Fruit fly (Drosophila melanogaster) whole organism, embryonic: Measurements from ENCODE around the gene Jon66Cii.

Experiments
- Asciz ChIP-seq: fragments of 200-800 bp; sonication (Bioruptor generic); optimal IDR thresholded peaks from 2 replicates; lab custom pipeline; 2017; ENCODE audit warnings: missing biosample characterization, mild to moderate bottlenecking, missing genetic modification characterization, missing genetic modification reagents
- CG10462 ChIP-seq: fragments of 200-800 bp; sonication (Bioruptor generic); optimal IDR thresholded peaks from 2 replicates; lab custom pipeline; 2016; ENCODE audit warnings: missing biosample characterization, missing genetic modification characterization
- CG10565 ChIP-seq: fragments of 200-800 bp; sonication (Bioruptor generic); optimal IDR thresholded peaks from 3 replicates; lab custom pipeline; 2016; ENCODE audit warnings: missing biosample characterization, mild to moderate bottlenecking, missing genetic modification characterization
- CG11456 ChIP-seq: fragments of 200-800 bp; sonication (Bioruptor generic); IDR thresholded peaks from 3 replicates; pipeline ENCODE4 v1.3.6; 2022; ENCODE audit warnings: missing biosample characterization, missing genetic modification characterization
- CG13287 ChIP-seq: fragments of 200-800 bp; sonication (Bioruptor generic); IDR thresholded peaks from 2 replicates; pipeline ENCODE4 v1.3.6; 2022; ENCODE audit warnings: missing biosample characterization, missing genetic modification characterization; ENCODE audit not compliant: partially characterized antibody
- CG13624 ChIP-seq: fragments of 200-800 bp; sonication (Bioruptor generic); optimal IDR thresholded peaks from 2 replicates; lab custom pipeline; 2016; ENCODE audit warnings: missing biosample characterization, missing genetic modification characterization
- CG13775 ChIP-seq: fragments of 200-800 bp; sonication (Bioruptor generic); optimal IDR thresholded peaks from 3 replicates; lab custom pipeline; 2017; ENCODE audit warnings: missing biosample characterization, mild to moderate bottlenecking, missing genetic modification characterization
- CG17328 ChIP-seq: fragments of 200-800 bp; sonication (Bioruptor generic); IDR thresholded peaks from 2 replicates; pipeline ENCODE4 v1.3.6; 2022; ENCODE audit warnings: missing biosample characterization, missing genetic modification characterization
- CG17385 ChIP-seq: fragments of 200-800 bp; sonication (Bioruptor generic); optimal IDR thresholded peaks from 3 replicates; lab custom pipeline; 2018; ENCODE audit warnings: missing biosample characterization, mild to moderate bottlenecking, missing genetic modification characterization
- CG17912 ChIP-seq: fragments of 200-800 bp; sonication (Bioruptor generic); optimal IDR thresholded peaks from 2 replicates; lab custom pipeline; 2018; ENCODE audit warnings: missing biosample characterization, mild to moderate bottlenecking, missing genetic modification characterization
- CG2116 ChIP-seq: fragments of 200-800 bp; sonication (Bioruptor generic); optimal IDR thresholded peaks from 3 replicates; lab custom pipeline; 2018; ENCODE audit warnings: missing biosample characterization, mild to moderate bottlenecking, missing genetic modification characterization
- CG30020 ChIP-seq: fragments of 200-800 bp; optimal IDR thresholded peaks from 2 replicates; lab custom pipeline; 2019; ENCODE audit warnings: missing biosample characterization, mild to moderate bottlenecking, missing genetic modification characterization, moderate library complexity
- CG3407 ChIP-seq: fragments of 200-800 bp; sonication (Bioruptor generic); optimal IDR thresholded peaks from 2 replicates; lab custom pipeline; 2018; ENCODE audit warnings: missing biosample characterization, mild to moderate bottlenecking, missing genetic modification characterization
- CG3838 ChIP-seq: fragments of 200-800 bp; sonication (Bioruptor generic); optimal IDR thresholded peaks from 3 replicates; lab custom pipeline; 2016; ENCODE audit warnings: missing biosample characterization, missing genetic modification characterization
- CG4404 ChIP-seq: fragments of 200-800 bp; sonication (Bioruptor generic); IDR thresholded peaks from 2 replicates; pipeline ENCODE4 v1.3.6; 2022; ENCODE audit warnings: missing biosample characterization, missing genetic modification characterization
- Fer1 ChIP-seq: fragments of 200-800 bp; sonication (Bioruptor generic); optimal IDR thresholded peaks from 2 replicates; lab custom pipeline; 2017; ENCODE audit warnings: missing biosample characterization, mild to moderate bottlenecking, missing genetic modification characterization
- Fer3 ChIP-seq: fragments of 200-800 bp; sonication (Bioruptor generic); optimal IDR thresholded peaks from 2 replicates; lab custom pipeline; 2018; ENCODE audit warnings: missing biosample characterization, mild to moderate bottlenecking, missing genetic modification characterization, moderate library complexity
- Hmx ChIP-seq: fragments of 200-800 bp; sonication (Bioruptor generic); optimal IDR thresholded peaks from 2 replicates; lab custom pipeline; 2016; ENCODE audit warnings: missing biosample characterization, missing genetic modification characterization
- Lhr ChIP-seq: fragments of 200-800 bp; sonication (Bioruptor generic); optimal IDR thresholded peaks from 3 replicates; lab custom pipeline; 2017; ENCODE audit warnings: mild to moderate bottlenecking, missing biosample characterization, missing genetic modification reagents, missing genetic modification characterization
- MESR4 ChIP-seq: fragments of 200-800 bp; sonication (Bioruptor generic); optimal IDR thresholded peaks from 2 replicates; lab custom pipeline; 2018; ENCODE audit warnings: missing biosample characterization, mild to moderate bottlenecking, missing genetic modification characterization, moderate library complexity
- Mes4 ChIP-seq: fragments of 200-800 bp; sonication (Bioruptor generic); optimal IDR thresholded peaks from 2 replicates; lab custom pipeline; 2016; ENCODE audit warnings: missing biosample characterization, missing genetic modification characterization
- Mrtf ChIP-seq: fragments of 200-800 bp; sonication (Bioruptor generic); IDR thresholded peaks from 3 replicates; pipeline ENCODE4 v1.3.6; 2022; ENCODE audit warnings: missing biosample characterization, missing genetic modification characterization
- NK7.1 ChIP-seq: fragments of 200-800 bp; sonication (Bioruptor generic); optimal IDR thresholded peaks from 3 replicates; lab custom pipeline; 2016; ENCODE audit warnings: missing biosample characterization, missing genetic modification characterization
- aop ChIP-seq: fragments of 200-800 bp; sonication (Bioruptor generic); IDR thresholded peaks from 2 replicates; pipeline ENCODE4 v1.3.6; 2022; ENCODE audit warnings: missing biosample characterization, missing genetic modification characterization
- bbx ChIP-seq: fragments of 200-800 bp; sonication (Bioruptor generic); IDR thresholded peaks from 2 replicates; pipeline ENCODE4 v1.3.6; 2022; ENCODE audit warnings: missing biosample characterization, missing genetic modification characterization; ENCODE audit not compliant: partially characterized antibody
- cas ChIP-seq: fragments of 200-800 bp; sonication (Bioruptor generic); IDR thresholded peaks from 2 replicates; pipeline ENCODE4 v1.3.6; 2022; ENCODE audit warnings: missing biosample characterization, missing genetic modification characterization
- chif ChIP-seq, 2 experiments: fragments of 200-800 bp; sonication (Bioruptor generic); optimal IDR thresholded peaks; 3 replicates each; lab custom pipeline; 2016; ENCODE audit warnings: missing biosample characterization in 2 of 2, missing genetic modification characterization in 2 of 2
- chm ChIP-seq: fragments of 200-800 bp; sonication (Bioruptor generic); IDR thresholded peaks from 2 replicates; pipeline ENCODE4 v1.3.6; 2022; ENCODE audit warnings: missing biosample characterization, missing genetic modification characterization
- da ChIP-seq: fragments of 200-800 bp; sonication (Bioruptor generic); optimal IDR thresholded peaks from 2 replicates; lab custom pipeline; 2016; ENCODE audit warnings: missing biosample characterization, missing genetic modification characterization
- danr ChIP-seq: fragments of 200-800 bp; sonication (Bioruptor generic); IDR thresholded peaks from 2 replicates; pipeline ENCODE4 v1.3.6; 2022; ENCODE audit warnings: missing biosample characterization, missing genetic modification characterization
- emc ChIP-seq: fragments of 200-800 bp; sonication (Bioruptor generic); optimal IDR thresholded peaks from 2 replicates; lab custom pipeline; 2016; ENCODE audit warnings: missing biosample characterization, missing genetic modification characterization
- exex ChIP-seq: fragments of 200-800 bp; sonication (Bioruptor generic); optimal IDR thresholded peaks from 4 replicates; lab custom pipeline; 2018; ENCODE audit warnings: missing biosample characterization, mild to moderate bottlenecking, missing genetic modification characterization, moderate library complexity
- fru ChIP-seq: fragments of >200 bp; optimal IDR thresholded peaks from 2 replicates; lab custom pipeline; 2017
- gsb-n ChIP-seq: fragments of 200-800 bp; sonication (Bioruptor generic); optimal IDR thresholded peaks from 3 replicates; lab custom pipeline; 2018; ENCODE audit warnings: missing biosample characterization, mild to moderate bottlenecking, missing genetic modification characterization
- hb ChIP-seq: fragments of 200-800 bp; sonication (Bioruptor generic); IDR thresholded peaks from 3 replicates; pipeline ENCODE4 v1.3.6; 2022; ENCODE audit warnings: missing biosample characterization, missing genetic modification characterization; ENCODE audit not compliant: partially characterized antibody
- hbn ChIP-seq: fragments of 200-800 bp; sonication (Bioruptor generic); IDR thresholded peaks from 2 replicates; pipeline ENCODE4 v1.3.6; 2022; ENCODE audit warnings: missing biosample characterization, missing genetic modification characterization; ENCODE audit not compliant: partially characterized antibody
- jumu ChIP-seq: fragments of 200-800 bp; sonication (Bioruptor generic); optimal IDR thresholded peaks from 3 replicates; lab custom pipeline; 2016; ENCODE audit warnings: missing biosample characterization, missing genetic modification characterization
- kah ChIP-seq: fragments of 200-800 bp; sonication (Bioruptor generic); optimal IDR thresholded peaks from 2 replicates; lab custom pipeline; 2018; ENCODE audit warnings: missing biosample characterization, mild to moderate bottlenecking, missing genetic modification characterization
- ken ChIP-seq: fragments of 200-800 bp; sonication (Bioruptor generic); IDR thresholded peaks from 3 replicates; pipeline ENCODE4 v1.3.6; 2022; ENCODE audit warnings: missing biosample characterization, missing genetic modification characterization
- maf-S ChIP-seq: fragments of 200-800 bp; sonication (Bioruptor generic); optimal IDR thresholded peaks from 2 replicates; lab custom pipeline; 2016; ENCODE audit warnings: missing biosample characterization, missing genetic modification characterization
- nmo ChIP-seq: fragments of 200-800 bp; sonication (Bioruptor generic); optimal IDR thresholded peaks from 2 replicates; lab custom pipeline; 2018; ENCODE audit warnings: missing biosample characterization, mild to moderate bottlenecking, missing genetic modification characterization, moderate library complexity
- p53 ChIP-seq: fragments of 200-800 bp; sonication (Bioruptor generic); optimal IDR thresholded peaks from 2 replicates; lab custom pipeline; 2016; ENCODE audit warnings: missing biosample characterization, missing genetic modification characterization
- pb ChIP-seq: fragments of 200-800 bp; sonication (Bioruptor generic); optimal IDR thresholded peaks from 3 replicates; lab custom pipeline; 2016; ENCODE audit warnings: missing biosample characterization, missing genetic modification characterization
- pros ChIP-seq: fragments of 200-800 bp; sonication (Bioruptor generic); optimal IDR thresholded peaks from 3 replicates; lab custom pipeline; 2019; ENCODE audit warnings: missing biosample characterization, mild to moderate bottlenecking, missing genetic modification characterization, moderate library complexity
- ro ChIP-seq: fragments of 200-800 bp; sonication (Bioruptor generic); IDR thresholded peaks from 2 replicates; pipeline ENCODE4 v1.3.6; 2022; ENCODE audit warnings: missing biosample characterization, missing genetic modification characterization
- sc ChIP-seq, 3 experiments: fragments of >200 bp in 2 of 3; fragments of 200-800 bp in 1 of 3; sonication (Bioruptor generic) in 1 of 3; optimal IDR thresholded peaks; 2 replicates in 2 of 3; 3 replicates in 1 of 3; lab custom pipeline; 2017; ENCODE audit warnings: mild to moderate bottlenecking in 1 of 3, missing biosample characterization in 1 of 3, missing genetic modification characterization in 1 of 3, missing genetic modification reagents in 1 of 3
- slou ChIP-seq: fragments of 200-800 bp; sonication (Bioruptor generic); optimal IDR thresholded peaks from 3 replicates; lab custom pipeline; 2016; ENCODE audit warnings: missing biosample characterization, missing genetic modification characterization
- sob ChIP-seq: fragments of 200-800 bp; sonication (Bioruptor generic); IDR thresholded peaks from 2 replicates; pipeline ENCODE4 v1.3.6; 2022; ENCODE audit warnings: missing biosample characterization, missing genetic modification characterization
- stc ChIP-seq: fragments of 200-800 bp; sonication (Bioruptor generic); IDR thresholded peaks from 2 replicates; pipeline ENCODE4 v1.3.6; 2022; ENCODE audit warnings: missing biosample characterization, missing genetic modification characterization
- unc-4 ChIP-seq: fragments of 200-800 bp; sonication (Bioruptor generic); IDR thresholded peaks from 2 replicates; pipeline ENCODE4 v1.3.6; 2022; ENCODE audit warnings: missing biosample characterization, missing genetic modification characterization; ENCODE audit not compliant: partially characterized antibody
- unpg ChIP-seq: fragments of 200-800 bp; sonication (Bioruptor generic); optimal IDR thresholded peaks from 3 replicates; lab custom pipeline; 2018; ENCODE audit warnings: missing biosample characterization, mild to moderate bottlenecking, missing genetic modification characterization, moderate library complexity
- yki ChIP-seq: fragments of >200 bp; optimal IDR thresholded peaks from 3 replicates; lab custom pipeline; 2018

Jon66Cii gene

dm6 chr3L:8424831-8425336 is 31.4 kb upstream of the Jon66Cii start, which contains the start of gene Cbl (continued):
- TF ChIP-seq sob (GFP tag; lab: Robert Waterston, UW) (no peak), p53 (no peak), CG17328 (no peak), bbx (GFP tag; lab: Robert Waterston, UW) (peak; percentile 26), danr (GFP tag; lab: Robert Waterston, UW) (no peak), CG4404 (GFP tag; lab: Robert Waterston, UW) (no peak), chm (GFP tag; lab: Robert Waterston, UW) (no peak; the same call in 1 of the 2 replicates), CG13624 (GFP tag; lab: Kevin White, UChicago) (no peak), ken (GFP tag; lab: Robert Waterston, UW) (no peak), da (no peak), CG10565 (GFP tag; lab: Kevin White, UChicago) (no peak), unpg (GFP tag; lab: Kevin White, UChicago) (no peak), CG3407 (GFP tag; lab: Kevin White, UChicago) (no peak), CG10462 (GFP tag; lab: Kevin White, UChicago) (peak; percentile 36), MESR4 (GFP tag; lab: Kevin White, UChicago) (peak; percentile 99), Fer1 (GFP tag; lab: Kevin White, UChicago) (peak; percentile 49), Mes4 (GFP tag; lab: Kevin White, UChicago) (peak; percentile 12), CG2116 (GFP tag; lab: Kevin White, UChicago) (peak; percentile 100), jumu (no peak), maf-S (GFP tag; lab: Kevin White, UChicago) (no peak), Lhr (GFP tag; lab: Kevin White, UChicago) (peak; percentile 84), CG13287 (GFP tag; lab: Robert Waterston, UW) (peak; percentile 60; the same call in 1 of the 2 replicates), cas (GFP tag; lab: Robert Waterston, UW) (no peak), gsb-n (tag; lab: Kevin White, UChicago) (no peak), sc (optimal IDR thresholded peaks at IDR 0.05; lab: Kevin White, UChicago) (no peak), sc (GFP tag; optimal IDR thresholded peaks at IDR 0.05; lab: Kevin White, UChicago) (no peak), CG30020 (tag; lab: Kevin White, UChicago) (no peak), nmo (GFP tag; lab: Kevin White, UChicago) (no peak), chif (GFP tag; optimal IDR thresholded peaks at IDR 0.05; lab: Kevin White, UChicago) (no peak), aop (no peak), hb (no peak), Mrtf (GFP tag; lab: Robert Waterston, UW) (no peak), slou (GFP tag; lab: Kevin White, UChicago) (no peak), Hmx (GFP tag; lab: Kevin White, UChicago) (no peak), CG11456 (no peak), unc-4 (peak; percentile 55), yki (lab: Kevin White, UChicago) (no peak), kah (GFP tag; lab: Kevin White, UChicago) (no peak), pb (GFP tag; lab: Kevin White, UChicago) (no peak), fru (lab: Kevin White, UChicago) (no peak), ro (no peak), pros (GFP tag; lab: Kevin White, UChicago) (no peak), Asciz (no peak), CG17912 (GFP tag; lab: Kevin White, UChicago) (peak; percentile 46), CG13775 (GFP tag; lab: Kevin White, UChicago) (no peak), NK7.1 (GFP tag; lab: Kevin White, UChicago) (no peak), emc (GFP tag; lab: Kevin White, UChicago) (no peak), stc (GFP tag; lab: Robert Waterston, UW) (no peak), exex (tag; lab: Kevin White, UChicago) (no peak), CG17385 (peak; percentile 99), CG3838 (GFP tag; lab: Kevin White, UChicago) (no peak), hbn (GFP tag; lab: Robert Waterston, UW) (no peak), Fer3 (tag; lab: Kevin White, UChicago) (no peak)
